Worm (Caenorhabditis elegans) whole organism, young adult: ENCODE results near the gene pho-13.

Experiments
- B0261.1 ChIP-seq: sonication (generic microtip); optimal IDR thresholded peaks from 2 replicates; lab custom pipeline; 2016; ENCODE audit warnings: mild to moderate bottlenecking, missing genetic modification characterization, moderate library complexity, missing compliant biosample characterization
- C17E4.6 ChIP-seq: fragments of 200-800 bp; sonication (Bioruptor generic); IDR thresholded peaks from 2 replicates; pipeline ENCODE4 v1.3.6; 2022; ENCODE audit warnings: missing genetic modification reagents, missing genetic modification characterization, missing compliant biosample characterization
- F23B12.7 ChIP-seq: sonication (generic microtip); optimal IDR thresholded peaks from 2 replicates; lab custom pipeline; 2017; ENCODE audit warnings: missing genetic modification characterization, mild to moderate bottlenecking, missing compliant biosample characterization, antibody characterized with exemption, moderate library complexity; ENCODE audit not compliant: insufficient read depth
- F57C9.4 ChIP-seq: sonication (generic microtip); optimal IDR thresholded peaks from 2 replicates; lab custom pipeline; 2017; ENCODE audit warnings: mild to moderate bottlenecking, missing genetic modification characterization, missing compliant biosample characterization
- T07F8.4 ChIP-seq: sonication (generic microtip); optimal IDR thresholded peaks from 2 replicates; lab custom pipeline; 2016; ENCODE audit warnings: mild to moderate bottlenecking, missing genetic modification characterization, moderate library complexity, missing compliant biosample characterization
- T26A5.8 ChIP-seq: sonication (generic microtip); optimal IDR thresholded peaks from 2 replicates; lab custom pipeline; 2016; ENCODE audit warnings: missing genetic modification characterization, missing compliant biosample characterization
- Y53F4B.3 ChIP-seq: fragments of 200-800 bp; sonication (Bioruptor generic); IDR thresholded peaks from 2 replicates; pipeline ENCODE4 v1.3.6; 2022; ENCODE audit warnings: missing genetic modification reagents, missing genetic modification characterization, missing compliant biosample characterization
- Y53G8AR.9 ChIP-seq: fragments of 200-800 bp; sonication (Bioruptor generic); conservative IDR thresholded peaks from 2 replicates; pipeline ENCODE4 v1.3.6; 2022; ENCODE audit warnings: missing genetic modification reagents, missing genetic modification characterization, missing compliant biosample characterization
- Y56A3A.18 ChIP-seq: fragments of 200-800 bp; sonication (Bioruptor generic); IDR thresholded peaks from 2 replicates; pipeline ENCODE4 v1.3.6; 2022; ENCODE audit warnings: missing genetic modification reagents, missing genetic modification characterization, missing compliant biosample characterization
- Y79H2A.3 ChIP-seq: fragments of 200-800 bp; sonication (Bioruptor generic); conservative IDR thresholded peaks from 2 replicates; pipeline ENCODE4 v1.3.6; 2022; ENCODE audit warnings: missing genetic modification reagents, missing genetic modification characterization, missing compliant biosample characterization
- ama-1 ChIP-seq, 3 experiments: fragments of 150-350 bp in 1 of 3; sonication (generic microtip) in 2 of 3; optimal IDR thresholded peaks; 2 replicates each; lab custom pipeline; 2014 to 2018; ENCODE audit warnings: missing biosample characterization in 2 of 3, missing genetic modification characterization in 2 of 3, missing genetic modification reagents in 2 of 3
- atf-7 ChIP-seq: sonication (generic microtip); optimal IDR thresholded peaks from 2 replicates; lab custom pipeline; 2017; ENCODE audit warnings: mild to moderate bottlenecking, missing genetic modification characterization, missing compliant biosample characterization
- attf-3 ChIP-seq: fragments of 200-800 bp; sonication (Bioruptor generic); conservative IDR thresholded peaks from 2 replicates; pipeline ENCODE4 v1.3.6; 2022; ENCODE audit warnings: missing genetic modification reagents, missing genetic modification characterization, missing compliant biosample characterization
- ccch-3 ChIP-seq: fragments of 200-800 bp; sonication (Bioruptor generic); optimal IDR thresholded peaks from 2 replicates; lab custom pipeline; 2018; ENCODE audit warnings: mild to moderate bottlenecking, missing genetic modification characterization, missing compliant biosample characterization
- cebp-1 ChIP-seq, 2 experiments: fragments of 200-800 bp in 1 of 2; sonication (Bioruptor generic) in 1 of 2; sonication (generic microtip) in 1 of 2; IDR thresholded peaks in 1 of 2; optimal IDR thresholded peaks in 1 of 2; 2 replicates each; pipeline versions ENCODE4 v1.3.6 to Lab custom; 2017 to 2022; ENCODE audit warnings: missing compliant biosample characterization in 2 of 2, missing genetic modification characterization in 2 of 2, mild to moderate bottlenecking in 1 of 2, missing genetic modification reagents in 1 of 2, moderate library complexity in 1 of 2
- ceh-100 ChIP-seq: fragments of 200-800 bp; sonication (Bioruptor generic); IDR thresholded peaks from 2 replicates; pipeline ENCODE4 v1.3.6; 2022; ENCODE audit warnings: missing genetic modification reagents, missing genetic modification characterization, missing compliant biosample characterization
- ceh-27 ChIP-seq: fragments of 200-800 bp; sonication (Bioruptor generic); optimal IDR thresholded peaks from 2 replicates; lab custom pipeline; 2018; ENCODE audit warnings: mild to moderate bottlenecking, missing genetic modification characterization, moderate library complexity, missing compliant biosample characterization
- ceh-91 ChIP-seq: fragments of 200-800 bp; sonication (Bioruptor generic); IDR thresholded peaks from 2 replicates; pipeline ENCODE4 v1.3.6; 2022; ENCODE audit warnings: missing genetic modification reagents, missing genetic modification characterization, missing compliant biosample characterization
- die-1 ChIP-seq: sonication (generic microtip); optimal IDR thresholded peaks from 2 replicates; lab custom pipeline; 2016; ENCODE audit warnings: missing genotype, mild to moderate bottlenecking, missing genetic modification characterization, missing compliant biosample characterization
- efl-1 ChIP-seq: fragments of 150-350 bp; optimal IDR thresholded peaks from 2 replicates; lab custom pipeline; 2014; ENCODE audit warnings: missing biosample characterization, missing genetic modification reagents, missing genetic modification characterization
- egl-18 ChIP-seq: fragments of 200-800 bp; sonication (Bioruptor generic); IDR thresholded peaks from 2 replicates; pipeline ENCODE4 v1.3.6; 2022; ENCODE audit warnings: missing genetic modification reagents, missing genetic modification characterization, missing compliant biosample characterization
- ekl-4 ChIP-seq: fragments of 200-800 bp; sonication (Bioruptor generic); IDR thresholded peaks from 2 replicates; pipeline ENCODE4 v1.3.6; 2022; ENCODE audit warnings: missing genetic modification reagents, missing genetic modification characterization, missing compliant biosample characterization
- hlh-12 ChIP-seq: sonication (generic microtip); optimal IDR thresholded peaks from 2 replicates; lab custom pipeline; 2016; ENCODE audit warnings: missing genetic modification characterization, missing compliant biosample characterization
- hlh-26 ChIP-seq: fragments of 200-800 bp; sonication (Bioruptor generic); conservative IDR thresholded peaks from 2 replicates; pipeline ENCODE4 v1.3.6; 2022; ENCODE audit warnings: missing genetic modification reagents, missing genetic modification characterization, missing compliant biosample characterization
- hrde-1 ChIP-seq: sonication (generic microtip); optimal IDR thresholded peaks from 2 replicates; lab custom pipeline; 2016; ENCODE audit warnings: missing genetic modification characterization, mild to moderate bottlenecking, missing compliant biosample characterization, moderate library complexity, missing genotype, missing genetic modification reagents, borderline replicate concordance
- lag-1 ChIP-seq: fragments of 200-800 bp; sonication (Bioruptor generic); IDR thresholded peaks from 2 replicates; pipeline ENCODE4 v1.3.6; 2022; ENCODE audit warnings: missing genetic modification reagents, missing genetic modification characterization, missing compliant biosample characterization
- lin-26 ChIP-seq: fragments of 200-800 bp; sonication (Bioruptor generic); IDR thresholded peaks from 2 replicates; pipeline ENCODE4 v1.3.6; 2022; ENCODE audit warnings: missing genetic modification reagents, missing genetic modification characterization, missing compliant biosample characterization
- lsy-27 ChIP-seq: sonication (generic microtip); optimal IDR thresholded peaks from 2 replicates; lab custom pipeline; 2017; ENCODE audit warnings: missing genetic modification characterization, mild to moderate bottlenecking, missing compliant biosample characterization, antibody characterized with exemption, missing genotype, borderline replicate concordance; ENCODE audit not compliant: insufficient read depth
- madf-10 ChIP-seq: sonication (generic microtip); optimal IDR thresholded peaks from 2 replicates; lab custom pipeline; 2016; ENCODE audit warnings: mild to moderate bottlenecking, missing genetic modification characterization, missing compliant biosample characterization
- madf-6 ChIP-seq: fragments of 200-800 bp; sonication (Bioruptor generic); IDR thresholded peaks from 2 replicates; pipeline ENCODE4 v1.3.6; 2022; ENCODE audit warnings: missing genetic modification reagents, missing genetic modification characterization, missing compliant biosample characterization
- madf-8 ChIP-seq: fragments of 200-800 bp; sonication (Bioruptor generic); conservative IDR thresholded peaks from 2 replicates; pipeline ENCODE4 v1.3.6; 2022; ENCODE audit warnings: missing genetic modification reagents, missing genetic modification characterization, missing compliant biosample characterization
- mel-28 ChIP-seq: sonication (generic microtip); optimal IDR thresholded peaks from 2 replicates; lab custom pipeline; 2016; ENCODE audit warnings: borderline replicate concordance, mild to moderate bottlenecking, missing genetic modification characterization, missing compliant biosample characterization
- mxl-1 ChIP-seq: sonication (generic microtip); optimal IDR thresholded peaks from 2 replicates; lab custom pipeline; 2016; ENCODE audit warnings: missing genetic modification characterization, missing compliant biosample characterization
- nhr-80 ChIP-seq: sonication (generic microtip); optimal IDR thresholded peaks from 2 replicates; lab custom pipeline; 2016; ENCODE audit warnings: missing genetic modification characterization, missing compliant biosample characterization
- rcor-1 ChIP-seq: fragments of 200-800 bp; sonication (Bioruptor generic); IDR thresholded peaks from 2 replicates; pipeline ENCODE4 v1.3.6; 2022; ENCODE audit warnings: missing genetic modification reagents, missing genetic modification characterization, missing compliant biosample characterization
- rpc-1 ChIP-seq, 2 experiments: fragments of 150-350 bp in 1 of 2; sonication (generic microtip) in 1 of 2; optimal IDR thresholded peaks; 2 replicates each; lab custom pipeline; 2014 to 2018; ENCODE audit warnings: missing biosample characterization in 1 of 2, missing genetic modification characterization in 1 of 2, missing genetic modification reagents in 1 of 2, missing genotype in 1 of 2
- snpc-1.3 ChIP-seq: sonication (generic microtip); optimal IDR thresholded peaks from 2 replicates; lab custom pipeline; 2017; ENCODE audit warnings: missing genetic modification characterization, mild to moderate bottlenecking, missing compliant biosample characterization, antibody characterized with exemption, moderate library complexity, missing genotype, missing genetic modification reagents; ENCODE audit not compliant: insufficient read depth
- snpc-3.4 ChIP-seq: sonication (generic microtip); optimal IDR thresholded peaks from 2 replicates; lab custom pipeline; 2017; ENCODE audit warnings: missing genetic modification characterization, mild to moderate bottlenecking, missing compliant biosample characterization, antibody characterized with exemption, moderate library complexity, missing genotype, missing genetic modification reagents
- somi-1 ChIP-seq: fragments of 200-800 bp; sonication (Bioruptor generic); optimal IDR thresholded peaks from 2 replicates; lab custom pipeline; 2018; ENCODE audit warnings: mild to moderate bottlenecking, missing genetic modification characterization, missing compliant biosample characterization
- tbx-9 ChIP-seq: sonication (generic microtip); optimal IDR thresholded peaks from 2 replicates; lab custom pipeline; 2016; ENCODE audit warnings: borderline replicate concordance, missing genetic modification characterization, inconsistent platforms, missing compliant biosample characterization
- tlf-1 ChIP-seq: fragments of 200-800 bp; sonication (Bioruptor generic); optimal IDR thresholded peaks from 2 replicates; lab custom pipeline; 2018; ENCODE audit warnings: mild to moderate bottlenecking, missing genetic modification characterization, missing compliant biosample characterization
- unc-130 ChIP-seq: sonication (generic microtip); optimal IDR thresholded peaks from 2 replicates; lab custom pipeline; 2016; ENCODE audit warnings: missing genetic modification reagents, missing genetic modification characterization, missing compliant biosample characterization
- unc-62 ChIP-seq: fragments of 150-350 bp; optimal IDR thresholded peaks from 2 replicates; lab custom pipeline; 2014; ENCODE audit warnings: missing biosample characterization, missing genetic modification reagents, missing genetic modification characterization
- ztf-26 ChIP-seq: sonication (generic microtip); optimal IDR thresholded peaks from 2 replicates; lab custom pipeline; 2017; ENCODE audit warnings: missing genetic modification characterization, missing compliant biosample characterization
- ztf-3 ChIP-seq: fragments of 200-800 bp; sonication (Bioruptor generic); optimal IDR thresholded peaks from 2 replicates; lab custom pipeline; 2018; ENCODE audit warnings: mild to moderate bottlenecking, missing genetic modification characterization, missing compliant biosample characterization

Gene pho-13

DNA sequence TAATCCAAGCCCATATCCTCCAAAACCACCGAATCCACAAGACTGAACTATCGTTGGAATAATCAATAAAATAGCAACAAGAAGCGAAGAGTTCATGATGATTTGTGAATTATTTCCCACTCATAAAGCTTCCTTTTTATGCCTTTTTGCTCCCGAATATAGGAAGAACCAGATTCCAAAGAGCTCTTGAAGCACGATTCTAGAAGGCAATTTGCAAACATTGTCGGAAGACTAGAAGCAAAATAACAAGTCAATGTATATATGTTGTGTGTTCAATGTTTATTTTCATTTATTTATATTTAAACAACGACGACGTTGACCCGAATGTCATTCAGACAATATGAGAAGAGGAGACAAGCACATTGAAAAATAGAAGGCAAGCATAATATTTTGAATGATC, 14.2 kb downstream of the pho-13 start, which contains the start of gene idpa-2:
Gene idpa-2, minus strand, starts transcription at position 101 of the 400 bp plus-strand sequence.
- TF ChIP-seq unc-62 (GFP tag; lab: Kevin White, UChicago) (no peak), atf-7 (no peak), ztf-26 (tag; lab: Kevin White, UChicago) (no peak), ztf-3 (GFP tag; lab: Kevin White, UChicago) (no peak), Y56A3A.18 (GFP tag; lab: Robert Waterston, UW) (no peak), C17E4.6 (GFP tag; lab: Robert Waterston, UW) (no peak), die-1 (no peak), T07F8.4 (no peak), lin-26 (no peak), attf-3 (GFP tag; lab: Robert Waterston, UW) (no peak), hrde-1 (tag; lab: Kevin White, UChicago) (no peak), rpc-1 (optimal IDR thresholded peaks at IDR 0.05; lab: Kevin White, UChicago) (no peak), rpc-1 (tag; optimal IDR thresholded peaks at IDR 0.05; lab: Kevin White, UChicago) (no peak), T26A5.8 (tag; lab: Kevin White, UChicago) (no peak), egl-18 (GFP tag; lab: Robert Waterston, UW) (no peak)
- TF ChIP-seq, all 124 proteins: peak for 0

- no peak for TF ChIP-seq snpc-1.3 (tag; lab: Kevin White, UChicago)
- TF ChIP-seq madf-10 (tag; lab: Kevin White, UChicago) = peak; percentile 33
- no peak for TF ChIP-seq unc-130
- no peak for TF ChIP-seq ccch-3 (GFP tag; lab: Kevin White, UChicago)
- peak; percentile 74 for TF ChIP-seq ama-1 (optimal IDR thresholded peaks at IDR 0.05; lab: Kevin White, UChicago)
- no peak for TF ChIP-seq ama-1 (GFP tag; optimal IDR thresholded peaks at IDR 0.05; lab: Kevin White, UChicago)
- TF ChIP-seq lag-1 (GFP tag; lab: Robert Waterston, UW) = no peak
- no peak for TF ChIP-seq Y53F4B.3
- no peak for TF ChIP-seq B0261.1 (tag; lab: Kevin White, UChicago)
- no peak for TF ChIP-seq hlh-12 (tag; lab: Kevin White, UChicago)
- no peak for TF ChIP-seq mxl-1 (tag; lab: Kevin White, UChicago)
- 0 out of 2 replicates have a peak, but pooled peaks have one; percentile 34 for TF ChIP-seq ekl-4 (GFP tag; lab: Robert Waterston, UW)
- TF ChIP-seq ceh-91 (GFP tag; lab: Robert Waterston, UW) = no peak
- TF ChIP-seq lsy-27 = no peak
- no peak for TF ChIP-seq Y79H2A.3 (GFP tag; lab: Robert Waterston, UW)
- peak; percentile 43 for TF ChIP-seq somi-1 (GFP tag; lab: Kevin White, UChicago)
- TF ChIP-seq F57C9.4 (tag; lab: Kevin White, UChicago) = no peak
- no peak for TF ChIP-seq madf-6
- no peak for TF ChIP-seq F23B12.7
- TF ChIP-seq mel-28 (tag; lab: Kevin White, UChicago) = no peak
- no peak for TF ChIP-seq tbx-9 (tag; lab: Kevin White, UChicago)
- TF ChIP-seq snpc-3.4 = no peak
- TF ChIP-seq efl-1 (GFP tag; lab: Kevin White, UChicago) = no peak
- peak; percentile 22 for TF ChIP-seq tlf-1 (GFP tag; lab: Kevin White, UChicago)
- no peak for TF ChIP-seq ceh-27
- TF ChIP-seq rcor-1 (GFP tag; lab: Robert Waterston, UW) = peak; percentile 21; the same call in 1 of the 2 replicates
- no peak for TF ChIP-seq ceh-100 (GFP tag; lab: Robert Waterston, UW)
- peak; percentile 11 for TF ChIP-seq ztf-3 (GFP tag; lab: Kevin White, UChicago)
- TF ChIP-seq hlh-26 = no peak
- no peak for TF ChIP-seq nhr-80 (tag; lab: Kevin White, UChicago)
- peak; percentile 81 for TF ChIP-seq Y53G8AR.9 (GFP tag; lab: Robert Waterston, UW)
- TF ChIP-seq cebp-1 (GFP tag; IDR thresholded peaks at IDR 0.05; lab: Robert Waterston, UW) = no peak
- TF ChIP-seq cebp-1 (tag; optimal IDR thresholded peaks at IDR 0.05; lab: Kevin White, UChicago) = peak; percentile 51
- no peak for TF ChIP-seq madf-8 (GFP tag; lab: Robert Waterston, UW)
These were observed 16.8 kb downstream of the pho-13 start, which contains the start of gene F07H5.13 for ce11 chrII:8789828-8790558. Gene F07H5.13 (plus strand): TSS chrII:8790557.
